Fruit fly (Drosophila melanogaster) Kc167 (cell line): ENCODE data around the gene Catsup.

ENCODE experiments used
- Myc ChIP-seq: fragments of >200 bp; optimal IDR thresholded peaks from 2 replicates; lab custom pipeline; 2017; ENCODE audit warnings: missing external identifiers
- Sin3A ChIP-seq: fragments of >200 bp; optimal IDR thresholded peaks from 2 replicates; lab custom pipeline; 2018; ENCODE audit warnings: missing external identifiers
- h ChIP-seq: fragments of >200 bp; optimal IDR thresholded peaks from 3 replicates; lab custom pipeline; 2018; ENCODE audit warnings: missing external identifiers
- insv ChIP-seq: fragments of >200 bp; optimal IDR thresholded peaks from 3 replicates; lab custom pipeline; 2018; ENCODE audit warnings: missing external identifiers
- psq ChIP-seq: fragments of >200 bp; optimal IDR thresholded peaks from 2 replicates; lab custom pipeline; 2017; ENCODE audit warnings: missing external identifiers
- ttk ChIP-seq: sonication (Bioruptor generic); optimal IDR thresholded peaks from 2 replicates; lab custom pipeline; 2017; ENCODE audit warnings: missing external identifiers

The Catsup gene

DNA sequence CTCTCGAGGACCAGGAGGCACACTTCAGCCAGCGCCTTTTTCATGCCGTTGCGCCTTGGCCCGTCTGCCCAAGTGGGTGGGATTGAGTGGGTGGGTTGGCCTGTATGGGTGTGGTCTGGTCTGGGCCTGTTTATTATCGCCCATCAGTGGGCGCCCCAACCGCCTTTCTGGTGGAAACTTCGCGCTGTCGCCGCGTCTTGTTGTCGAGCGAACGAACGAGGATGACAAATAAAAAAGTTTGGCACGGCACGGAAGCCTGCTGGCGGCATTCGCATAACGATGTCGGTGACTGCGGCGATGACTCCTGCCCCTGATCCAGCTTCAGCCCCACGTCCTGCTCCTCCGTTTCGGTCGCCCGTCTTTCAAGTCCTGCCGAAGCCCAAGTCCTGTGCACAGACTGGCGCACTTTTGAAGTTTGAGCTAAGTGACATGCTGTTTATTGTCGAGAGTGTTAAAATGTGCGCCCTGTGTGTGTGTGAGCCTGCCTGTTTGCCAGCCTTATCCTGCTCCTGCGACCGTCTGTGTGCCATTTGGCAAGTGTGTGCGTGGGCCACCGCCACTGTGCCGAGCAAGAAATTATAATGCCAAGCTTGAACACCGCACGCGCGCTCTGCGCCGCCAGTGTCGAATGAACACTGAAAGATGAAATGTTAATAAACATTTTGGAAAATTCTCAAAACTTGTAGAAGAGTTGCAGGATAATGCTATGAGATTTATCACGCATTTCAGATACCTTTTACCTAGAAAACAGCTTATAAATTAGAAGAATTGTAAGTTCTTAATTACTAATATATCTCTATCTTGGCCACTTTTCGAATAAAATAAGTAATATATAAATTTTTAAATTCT is 27.4 kb upstream of the Catsup start:
- TF ChIP-seq ttk (lab: Kevin White, UChicago) (no peak), h (lab: Kevin White, UChicago) (no peak), insv (lab: Kevin White, UChicago) (no peak), Myc (lab: Kevin White, UChicago) (no peak), Sin3A (lab: Kevin White, UChicago) (no peak), psq (no peak)

DNA sequence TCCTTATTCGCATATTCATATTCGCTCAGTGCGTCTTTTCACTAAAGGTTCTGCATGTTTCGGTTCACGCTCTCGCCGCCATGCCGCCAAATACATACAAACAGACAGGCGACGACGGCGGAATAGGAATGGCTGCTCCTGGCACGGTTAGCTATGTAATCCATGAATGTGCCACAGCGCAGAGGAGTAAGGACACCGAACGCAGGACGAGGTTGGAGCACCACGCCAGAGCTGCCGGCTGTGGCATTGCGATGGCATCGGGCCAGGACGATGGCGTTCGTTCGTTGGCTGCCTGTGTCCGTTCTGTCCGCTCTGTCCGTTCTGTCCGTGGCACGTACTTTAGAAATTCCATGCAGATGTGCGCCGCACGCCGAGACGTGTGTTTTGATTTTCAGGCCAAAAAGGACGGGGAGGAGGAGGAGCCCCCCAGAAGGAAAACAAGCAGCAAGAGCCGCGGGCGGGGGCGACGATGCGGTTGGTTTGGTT is 26.7 kb upstream of the Catsup start:
- TF ChIP-seq Sin3A (lab: Kevin White, UChicago) (no peak), insv (lab: Kevin White, UChicago) (no peak), h (lab: Kevin White, UChicago) (no peak), psq (no peak), Myc (lab: Kevin White, UChicago) (no peak), ttk (lab: Kevin White, UChicago) (no peak)

DNA sequence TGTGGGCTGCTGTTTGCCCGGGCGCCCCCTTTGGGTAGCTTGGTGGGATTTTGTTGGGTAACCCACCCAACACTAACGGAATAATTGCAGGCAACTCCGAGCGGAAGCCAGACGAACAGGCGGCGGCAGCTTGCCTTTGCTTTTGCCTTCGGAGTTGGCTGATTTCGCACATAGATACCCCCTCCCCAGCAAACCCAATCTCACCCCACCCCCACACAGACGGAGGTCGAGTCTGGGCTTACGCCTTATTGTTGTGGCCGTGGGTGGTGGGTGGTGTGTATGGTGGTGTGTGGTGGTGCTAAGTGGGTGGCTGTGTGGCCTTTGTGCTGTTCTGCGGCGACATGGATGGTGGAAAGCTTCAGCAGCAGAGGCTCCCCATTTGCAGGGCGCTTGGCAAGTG is 26.0 kb upstream of the Catsup start:
- TF ChIP-seq Myc (lab: Kevin White, UChicago) (no peak), psq (no peak), Sin3A (lab: Kevin White, UChicago) (no peak), ttk (lab: Kevin White, UChicago) (no peak), h (lab: Kevin White, UChicago) (no peak), insv (lab: Kevin White, UChicago) (no peak)

DNA sequence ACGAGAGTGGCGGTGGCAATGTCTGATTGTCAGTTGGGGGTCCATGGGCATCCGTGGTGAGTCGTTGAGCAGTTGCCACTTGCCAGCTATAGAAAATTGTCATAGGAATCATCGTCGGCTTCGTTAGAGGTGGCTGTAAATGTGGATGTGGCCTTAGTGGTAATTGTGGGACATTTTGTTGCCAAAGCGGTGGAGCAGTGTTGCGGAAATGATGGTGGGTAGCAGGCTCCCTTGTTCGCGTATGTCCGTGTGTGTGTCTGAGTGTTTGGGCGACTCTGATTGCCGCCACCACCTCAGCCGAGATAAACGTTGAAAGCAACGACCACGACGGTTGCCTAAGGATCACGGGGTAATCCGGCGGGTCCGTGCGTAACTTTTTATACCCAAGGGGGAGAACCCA is 24.6 kb upstream of the Catsup start:
- TF ChIP-seq Myc (lab: Kevin White, UChicago), result no peak
- no peak for TF ChIP-seq Sin3A (lab: Kevin White, UChicago)
- TF ChIP-seq h (lab: Kevin White, UChicago), result no peak
- TF ChIP-seq insv (lab: Kevin White, UChicago), result no peak
- TF ChIP-seq psq, result no peak
- no peak for TF ChIP-seq ttk (lab: Kevin White, UChicago)

DNA sequence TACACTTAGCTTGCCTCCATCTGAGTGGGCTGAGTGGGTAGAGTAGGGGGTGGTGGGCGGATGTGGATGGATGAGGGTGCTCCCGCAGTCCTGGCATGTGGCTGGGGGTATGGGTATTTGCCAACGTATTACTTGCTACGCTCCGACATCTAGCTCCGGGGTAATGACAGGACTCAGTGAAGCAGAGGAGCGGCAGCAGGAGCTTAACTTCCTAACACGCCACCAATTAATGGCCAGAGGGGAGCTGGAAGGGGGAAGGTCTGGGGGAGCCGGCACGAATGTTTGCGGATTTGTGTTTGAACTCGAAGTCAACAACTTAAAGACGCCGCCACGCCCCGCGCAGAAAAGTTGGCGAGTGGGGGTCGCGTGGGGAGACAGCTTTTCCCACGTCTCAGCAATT is 23.4 kb upstream of the Catsup start:
- no peak for TF ChIP-seq Myc (lab: Kevin White, UChicago)
- TF ChIP-seq h (lab: Kevin White, UChicago), result no peak
- no peak for TF ChIP-seq ttk (lab: Kevin White, UChicago)
- TF ChIP-seq Sin3A (lab: Kevin White, UChicago), result no peak
- TF ChIP-seq insv (lab: Kevin White, UChicago), result no peak
- no peak for TF ChIP-seq psq

DNA sequence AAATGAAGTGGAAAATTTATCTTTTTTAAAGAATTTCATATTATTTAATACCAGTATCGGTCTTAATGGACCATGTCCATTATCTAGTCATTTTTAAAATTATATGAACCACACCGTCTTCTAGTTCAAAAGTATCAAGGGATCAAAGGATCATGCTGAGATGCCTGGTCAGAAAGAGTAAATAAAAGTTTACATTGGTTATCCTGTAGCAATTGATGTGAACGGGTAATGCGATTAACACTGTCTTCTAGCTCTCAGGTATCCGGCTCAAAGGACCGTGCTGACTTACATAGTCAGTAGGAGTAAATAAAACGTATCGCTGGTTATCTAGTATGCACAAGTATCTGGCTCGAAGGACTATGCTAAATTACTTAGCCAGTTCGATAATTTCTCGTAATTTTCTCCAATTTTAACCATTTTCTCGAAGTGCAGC is 22.5 kb upstream of the Catsup start:
- no peak for TF ChIP-seq psq
- TF ChIP-seq Sin3A (lab: Kevin White, UChicago), result no peak
- TF ChIP-seq Myc (lab: Kevin White, UChicago), result no peak
- no peak for TF ChIP-seq insv (lab: Kevin White, UChicago)
- no peak for TF ChIP-seq h (lab: Kevin White, UChicago)
- no peak for TF ChIP-seq ttk (lab: Kevin White, UChicago)

DNA sequence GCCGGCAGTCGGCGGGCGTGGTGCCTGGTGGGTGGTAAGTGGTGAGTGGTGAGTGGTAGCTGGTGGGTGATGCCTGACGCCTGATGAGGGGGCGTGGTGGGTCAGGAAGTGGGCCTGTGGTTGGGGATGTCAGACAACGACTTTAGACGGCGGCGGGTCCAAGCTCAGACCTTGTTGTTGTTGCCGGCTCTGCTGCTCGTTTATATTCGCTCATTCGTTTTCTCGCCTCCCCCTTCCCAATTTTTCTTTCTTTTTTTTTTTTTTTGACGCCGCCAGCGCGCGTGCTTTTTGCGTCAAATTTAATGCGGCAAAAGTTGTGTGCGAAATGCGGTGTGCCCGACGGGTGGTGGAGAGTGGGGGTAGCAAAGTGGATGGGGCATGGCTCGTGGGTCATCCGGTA is 22.0 kb upstream of the Catsup start:
- TF ChIP-seq Myc (lab: Kevin White, UChicago), result no peak
- TF ChIP-seq insv (lab: Kevin White, UChicago), result no peak
- TF ChIP-seq h (lab: Kevin White, UChicago), result no peak
- no peak for TF ChIP-seq ttk (lab: Kevin White, UChicago)
- TF ChIP-seq Sin3A (lab: Kevin White, UChicago), result no peak
- no peak for TF ChIP-seq psq

DNA sequence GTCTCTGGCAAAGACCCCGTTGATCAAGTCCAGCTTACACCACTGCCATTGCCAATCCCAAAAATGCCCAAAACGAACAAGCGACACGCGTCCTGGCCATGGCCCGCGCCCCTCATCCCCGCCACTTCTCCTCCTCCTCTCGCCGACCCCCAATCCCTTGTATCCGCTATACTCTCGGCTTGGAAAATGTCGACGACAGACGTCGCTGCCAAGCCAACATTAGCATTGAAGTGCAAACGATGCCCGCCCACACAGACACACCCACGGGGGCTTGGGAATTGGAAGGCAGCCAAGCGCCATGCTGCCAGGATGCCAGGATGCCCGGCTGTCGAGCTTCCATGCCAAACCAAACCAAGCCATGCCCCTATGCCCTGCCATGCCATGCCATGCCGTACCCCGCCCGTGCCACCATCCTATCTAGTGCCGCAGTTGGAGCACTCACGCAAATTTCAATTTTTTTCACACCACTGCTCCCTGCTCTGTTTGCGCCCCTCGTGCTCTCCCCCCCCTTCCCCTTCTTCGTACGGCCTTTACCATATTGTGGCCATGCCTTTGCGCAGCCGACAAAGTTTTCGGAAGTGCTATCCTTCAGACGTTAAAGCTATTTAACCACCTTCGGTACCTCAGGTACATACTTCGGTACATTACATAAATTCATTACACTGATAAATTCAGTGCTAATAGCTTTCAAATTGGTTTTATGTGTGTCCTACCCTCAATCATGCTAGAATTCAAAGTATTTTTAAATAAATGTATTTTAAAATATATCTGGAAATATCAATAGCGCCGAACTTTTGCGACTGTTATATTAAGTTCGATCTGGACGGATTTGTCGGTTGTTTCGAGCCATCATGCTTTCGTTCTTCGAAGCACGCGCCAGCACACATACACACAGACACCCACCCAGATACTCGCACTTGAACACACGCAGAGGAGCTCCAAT is 20.1 kb upstream of the Catsup start:
- TF ChIP-seq h (lab: Kevin White, UChicago) (no peak), Myc (lab: Kevin White, UChicago) (no peak), insv (lab: Kevin White, UChicago) (no peak), psq (no peak), Sin3A (lab: Kevin White, UChicago) (no peak), ttk (lab: Kevin White, UChicago) (no peak)

DNA sequence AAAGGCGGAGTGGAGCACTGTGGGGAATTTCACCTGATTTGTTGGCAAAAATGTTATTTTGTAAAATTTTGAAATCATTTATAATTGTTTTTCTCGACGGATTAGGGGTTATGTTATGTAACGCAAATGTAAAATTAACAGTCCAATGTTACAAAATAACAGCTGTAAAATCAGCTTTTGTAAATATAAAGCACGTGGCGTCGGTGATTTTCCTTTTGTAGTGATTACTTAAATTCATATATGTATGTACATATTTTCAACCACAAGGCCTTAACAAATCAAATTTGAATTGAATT is 19.5 kb upstream of the Catsup start, which contains the start of gene CG15172:
Gene CG15172 (plus strand): TSS at position 197 of the 296 bp plus-strand sequence.
- TF ChIP-seq Myc (lab: Kevin White, UChicago), result no peak
- TF ChIP-seq h (lab: Kevin White, UChicago), result no peak
- TF ChIP-seq Sin3A (lab: Kevin White, UChicago), result no peak
- TF ChIP-seq ttk (lab: Kevin White, UChicago), result no peak
- no peak for TF ChIP-seq psq
- TF ChIP-seq insv (lab: Kevin White, UChicago), result no peak

DNA sequence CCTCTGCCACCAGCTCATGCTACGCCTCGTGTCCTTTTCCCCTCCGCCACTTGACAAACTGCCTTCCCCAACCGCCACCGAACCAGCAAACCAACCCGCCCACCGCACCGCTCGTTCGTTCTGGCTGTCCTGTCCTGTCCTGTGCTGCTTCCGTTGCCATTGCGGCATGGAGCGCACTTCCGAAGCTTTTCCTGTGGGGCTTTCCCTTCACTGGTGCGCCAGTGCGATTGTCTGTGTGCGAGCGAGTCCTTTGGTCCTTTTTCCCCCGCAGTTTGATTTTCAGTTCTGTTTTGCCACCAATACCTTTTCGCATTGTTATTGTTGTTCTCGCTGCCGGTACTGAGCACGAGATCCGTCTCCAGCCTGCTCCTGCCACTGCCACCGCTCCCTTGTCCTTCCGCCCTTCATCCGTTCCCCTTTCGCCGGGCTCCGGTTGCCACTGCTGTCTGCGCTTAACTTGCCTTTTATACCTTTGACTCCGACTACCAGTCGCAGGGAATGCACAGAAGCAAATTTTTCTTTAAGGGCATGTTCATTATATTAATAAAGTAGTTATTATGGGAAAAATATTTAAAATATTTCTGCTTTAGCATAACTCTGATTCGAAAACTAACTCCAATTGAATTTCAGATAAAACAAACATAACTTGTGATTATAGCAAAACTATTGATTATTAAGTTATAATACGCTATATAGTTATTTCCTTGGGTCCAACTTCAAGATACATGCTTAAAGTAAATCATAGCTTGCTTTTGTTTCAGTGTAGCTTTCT is 17.5 kb upstream of the Catsup start:
- TF ChIP-seq ttk (lab: Kevin White, UChicago) (no peak), Myc (lab: Kevin White, UChicago) (no peak), Sin3A (lab: Kevin White, UChicago) (no peak), insv (lab: Kevin White, UChicago) (no peak), psq (no peak), h (lab: Kevin White, UChicago) (no peak)
